Worm (Caenorhabditis elegans) whole organism, late embryonic: ENCODE results near the gene hrpa-1.

Experiments
- C38D4.7 ChIP-seq: fragments of 200-800 bp; sonication (Bioruptor generic); optimal IDR thresholded peaks from 2 replicates; lab custom pipeline; 2018; ENCODE audit warnings: mild to moderate bottlenecking, missing genetic modification characterization, moderate library complexity, missing compliant biosample characterization
- F13H6.1 ChIP-seq: sonication (generic microtip); optimal IDR thresholded peaks from 2 replicates; lab custom pipeline; 2016; ENCODE audit warnings: missing genetic modification characterization, missing compliant biosample characterization
- K02D7.2 ChIP-seq: sonication (generic microtip); optimal IDR thresholded peaks from 2 replicates; lab custom pipeline; 2017; ENCODE audit warnings: mild to moderate bottlenecking, missing genetic modification characterization, missing compliant biosample characterization
- K09A11.1 ChIP-seq: sonication (generic microtip); optimal IDR thresholded peaks from 2 replicates; lab custom pipeline; 2017; ENCODE audit warnings: antibody characterized with exemption, mild to moderate bottlenecking, missing genetic modification characterization, missing compliant biosample characterization; ENCODE audit not compliant: insufficient read depth
- T23F11.4 ChIP-seq: fragments of 200-800 bp; sonication (Bioruptor generic); optimal IDR thresholded peaks from 2 replicates; lab custom pipeline; 2018; ENCODE audit warnings: mild to moderate bottlenecking, missing genetic modification characterization, missing compliant biosample characterization
- ceh-19 ChIP-seq: fragments of 200-800 bp; sonication (Bioruptor generic); optimal IDR thresholded peaks from 2 replicates; lab custom pipeline; 2018; ENCODE audit warnings: mild to moderate bottlenecking, missing genetic modification characterization, missing compliant biosample characterization
- ceh-22 ChIP-seq: sonication (generic microtip); optimal IDR thresholded peaks from 2 replicates; lab custom pipeline; 2017; ENCODE audit warnings: missing biosample characterization, missing genetic modification characterization
- ceh-24 ChIP-seq: sonication (generic microtip); optimal IDR thresholded peaks from 2 replicates; lab custom pipeline; 2016; ENCODE audit warnings: mild to moderate bottlenecking, missing genetic modification characterization, missing compliant biosample characterization
- ceh-30 ChIP-seq: fragments of 150-350 bp; optimal IDR thresholded peaks from 2 replicates; lab custom pipeline; 2014; ENCODE audit warnings: missing biosample characterization, missing genetic modification characterization
- ceh-31 ChIP-seq: sonication (generic microtip); optimal IDR thresholded peaks from 2 replicates; lab custom pipeline; 2016; ENCODE audit warnings: missing genetic modification characterization, missing compliant biosample characterization
- ceh-34 ChIP-seq: sonication (generic microtip); optimal IDR thresholded peaks from 2 replicates; lab custom pipeline; 2016; ENCODE audit warnings: mild to moderate bottlenecking, missing genetic modification characterization, missing compliant biosample characterization
- ceh-45 ChIP-seq: fragments of 200-800 bp; sonication (Bioruptor generic); IDR thresholded peaks from 2 replicates; pipeline ENCODE4 v1.3.6; 2022; ENCODE audit warnings: missing genetic modification reagents, missing genetic modification characterization, missing compliant biosample characterization
- ceh-48 ChIP-seq: sonication (generic microtip); optimal IDR thresholded peaks from 2 replicates; lab custom pipeline; 2016; ENCODE audit warnings: missing genetic modification characterization, inconsistent platforms, missing compliant biosample characterization
- ceh-6 ChIP-seq: fragments of 200-800 bp; sonication (Bioruptor generic); optimal IDR thresholded peaks from 2 replicates; lab custom pipeline; 2018; ENCODE audit warnings: mild to moderate bottlenecking, missing genetic modification characterization, missing compliant biosample characterization
- ceh-9 ChIP-seq: sonication (generic microtip); optimal IDR thresholded peaks from 2 replicates; lab custom pipeline; 2016; ENCODE audit warnings: mild to moderate bottlenecking, missing genetic modification characterization, inconsistent platforms, missing compliant biosample characterization
- che-1 ChIP-seq: sonication (generic microtip); optimal IDR thresholded peaks from 2 replicates; lab custom pipeline; 2016; ENCODE audit warnings: mild to moderate bottlenecking, missing genetic modification characterization, missing compliant biosample characterization
- dmd-4 ChIP-seq: sonication (generic microtip); optimal IDR thresholded peaks from 2 replicates; lab custom pipeline; 2016; ENCODE audit warnings: borderline replicate concordance, missing genetic modification characterization, missing compliant biosample characterization
- dve-1 ChIP-seq: sonication (generic microtip); optimal IDR thresholded peaks from 2 replicates; lab custom pipeline; 2017; ENCODE audit warnings: antibody characterized with exemption, mild to moderate bottlenecking, missing genetic modification characterization, missing compliant biosample characterization
- elt-2 ChIP-seq: sonication (generic microtip); optimal IDR thresholded peaks from 2 replicates; lab custom pipeline; 2016; ENCODE audit warnings: missing genetic modification reagents, missing genetic modification characterization, missing compliant biosample characterization
- elt-4 ChIP-seq: sonication (generic microtip); optimal IDR thresholded peaks from 2 replicates; lab custom pipeline; 2016; ENCODE audit warnings: missing genetic modification characterization, missing compliant biosample characterization
- ets-4 ChIP-seq: sonication (generic microtip); optimal IDR thresholded peaks from 2 replicates; lab custom pipeline; 2016; ENCODE audit warnings: missing genetic modification characterization, missing compliant biosample characterization
- eyg-1 ChIP-seq: sonication (generic microtip); optimal IDR thresholded peaks from 2 replicates; lab custom pipeline; 2016; ENCODE audit warnings: missing genotype, missing genetic modification characterization, missing compliant biosample characterization
- hlh-13 ChIP-seq: fragments of 200-800 bp; sonication (Bioruptor generic); optimal IDR thresholded peaks from 2 replicates; lab custom pipeline; 2018; ENCODE audit warnings: mild to moderate bottlenecking, missing genetic modification characterization, missing compliant biosample characterization
- hlh-15 ChIP-seq: sonication (generic microtip); optimal IDR thresholded peaks from 2 replicates; lab custom pipeline; 2016; ENCODE audit warnings: missing genetic modification characterization, missing compliant biosample characterization
- hlh-8 ChIP-seq: sonication (generic microtip); optimal IDR thresholded peaks from 2 replicates; lab custom pipeline; 2016; ENCODE audit warnings: missing genotype, missing genetic modification characterization, missing compliant biosample characterization
- lim-6 ChIP-seq: sonication (generic microtip); optimal IDR thresholded peaks from 2 replicates; lab custom pipeline; 2016; ENCODE audit warnings: missing genetic modification characterization, missing compliant biosample characterization
- lin-11 ChIP-seq: fragments of 200-800 bp; sonication (Bioruptor generic); optimal IDR thresholded peaks from 2 replicates; lab custom pipeline; 2018; ENCODE audit warnings: mild to moderate bottlenecking, missing genetic modification characterization, missing compliant biosample characterization
- madf-2 ChIP-seq: sonication (generic microtip); optimal IDR thresholded peaks from 2 replicates; lab custom pipeline; 2017; ENCODE audit warnings: missing genetic modification characterization, missing compliant biosample characterization
- mec-3 ChIP-seq: sonication (generic microtip); optimal IDR thresholded peaks from 2 replicates; lab custom pipeline; 2016; ENCODE audit warnings: borderline replicate concordance, missing genetic modification characterization, missing compliant biosample characterization
- nhr-232 ChIP-seq: sonication (generic microtip); optimal IDR thresholded peaks from 2 replicates; lab custom pipeline; 2016; ENCODE audit warnings: missing genetic modification characterization, missing compliant biosample characterization
- npax-4 ChIP-seq: sonication (generic microtip); optimal IDR thresholded peaks from 2 replicates; lab custom pipeline; 2016; ENCODE audit warnings: missing genetic modification characterization, missing compliant biosample characterization
- pat-9 ChIP-seq: fragments of 200-800 bp; sonication (Bioruptor generic); optimal IDR thresholded peaks from 2 replicates; lab custom pipeline; 2018; ENCODE audit warnings: mild to moderate bottlenecking, missing genetic modification characterization, moderate library complexity, missing compliant biosample characterization
- pax-1 ChIP-seq: fragments of 150-350 bp; optimal IDR thresholded peaks from 2 replicates; lab custom pipeline; 2014; ENCODE audit warnings: missing biosample characterization, missing genetic modification characterization
- pha-4 ChIP-seq: fragments of 150-350 bp; optimal IDR thresholded peaks from 2 replicates; lab custom pipeline; 2018; ENCODE audit warnings: missing biosample characterization, missing genetic modification reagents, missing genetic modification characterization
- pqm-1 ChIP-seq: sonication (generic microtip); optimal IDR thresholded peaks from 2 replicates; lab custom pipeline; 2016; ENCODE audit warnings: missing genetic modification characterization, missing compliant biosample characterization
- pros-1 ChIP-seq: fragments of 150-350 bp; optimal IDR thresholded peaks from 2 replicates; lab custom pipeline; 2014; ENCODE audit warnings: missing biosample characterization, missing genetic modification reagents, missing genetic modification characterization
- ref-2 ChIP-seq: sonication (generic microtip); optimal IDR thresholded peaks from 2 replicates; lab custom pipeline; 2016; ENCODE audit warnings: missing genetic modification characterization, missing compliant biosample characterization
- sox-2 ChIP-seq: fragments of 200-800 bp; sonication (Bioruptor generic); IDR thresholded peaks from 2 replicates; pipeline ENCODE4 v1.3.6; 2022; ENCODE audit warnings: missing genetic modification reagents, missing genetic modification characterization, missing compliant biosample characterization
- syd-9 ChIP-seq: sonication (generic microtip); optimal IDR thresholded peaks from 2 replicates; lab custom pipeline; 2016; ENCODE audit warnings: mild to moderate bottlenecking, missing genetic modification characterization, moderate library complexity, missing compliant biosample characterization
- tbx-2 ChIP-seq: sonication (generic microtip); optimal IDR thresholded peaks from 2 replicates; lab custom pipeline; 2016; ENCODE audit warnings: missing genetic modification characterization, missing compliant biosample characterization
- unc-42 ChIP-seq: sonication (generic microtip); optimal IDR thresholded peaks from 2 replicates; lab custom pipeline; 2016; ENCODE audit warnings: missing genotype, missing genetic modification characterization, missing compliant biosample characterization
- unc-55 ChIP-seq: sonication (generic microtip); optimal IDR thresholded peaks from 2 replicates; lab custom pipeline; 2017; ENCODE audit warnings: missing biosample characterization, missing genetic modification reagents, missing genetic modification characterization
- zip-5 ChIP-seq: sonication (generic microtip); optimal IDR thresholded peaks from 2 replicates; lab custom pipeline; 2016; ENCODE audit warnings: missing genetic modification characterization, missing compliant biosample characterization

The hrpa-1 gene

ce11 chrIV:3311243-3311642 is 27.4 kb downstream of the hrpa-1 start, which contains the start of gene zip-11 (continued):
- no peak for TF ChIP-seq hlh-15
- TF ChIP-seq ceh-24 (tag; lab: Kevin White, UChicago) = no peak
- TF ChIP-seq ets-4 (tag; lab: Kevin White, UChicago) = peak; percentile 30
- peak; percentile 15 for TF ChIP-seq tbx-2 (tag; lab: Kevin White, UChicago)
- no peak for TF ChIP-seq hlh-13 (GFP tag; lab: Kevin White, UChicago)
- TF ChIP-seq ceh-30 (tag; lab: Kevin White, UChicago) = no peak
- TF ChIP-seq ceh-31 (tag; lab: Kevin White, UChicago) = peak; percentile 72
- TF ChIP-seq lim-6 (tag; lab: Kevin White, UChicago) = no peak
- no peak for TF ChIP-seq syd-9 (tag; lab: Kevin White, UChicago)
- TF ChIP-seq eyg-1 (tag; lab: Kevin White, UChicago) = no peak
- TF ChIP-seq K09A11.1 = no peak
- TF ChIP-seq ceh-6 (GFP tag; lab: Kevin White, UChicago) = no peak
- TF ChIP-seq unc-55 (GFP tag; lab: Kevin White, UChicago) = peak; percentile 73
- TF ChIP-seq ceh-9 (tag; lab: Kevin White, UChicago) = no peak
- no peak for TF ChIP-seq pat-9 (tag; lab: Kevin White, UChicago)
- TF ChIP-seq ceh-22 (tag; lab: Kevin White, UChicago) = no peak
- no peak for TF ChIP-seq K02D7.2 (tag; lab: Kevin White, UChicago)
- TF ChIP-seq zip-5 (tag; lab: Kevin White, UChicago) = no peak
- TF ChIP-seq ceh-45 = no peak
- no peak for TF ChIP-seq pax-1 (tag; lab: Kevin White, UChicago)
- TF ChIP-seq dmd-4 (tag; lab: Kevin White, UChicago) = no peak
- peak; percentile 0 for TF ChIP-seq ceh-34 (tag; lab: Kevin White, UChicago)
- TF ChIP-seq che-1 (tag; lab: Kevin White, UChicago) = no peak
- no peak for TF ChIP-seq pha-4
- no peak for TF ChIP-seq C38D4.7 (GFP tag; lab: Kevin White, UChicago)
- no peak for TF ChIP-seq pros-1 (tag; lab: Kevin White, UChicago)
- TF ChIP-seq lin-11 (tag; lab: Kevin White, UChicago) = no peak
- no peak for TF ChIP-seq sox-2 (GFP tag; lab: Robert Waterston, UW)
- TF ChIP-seq ref-2 = peak; percentile 14
- TF ChIP-seq npax-4 = no peak
- no peak for TF ChIP-seq T23F11.4
- no peak for TF ChIP-seq pqm-1
- TF ChIP-seq madf-2 = no peak
- no peak for TF ChIP-seq ceh-19 (GFP tag; lab: Kevin White, UChicago)
- no peak for TF ChIP-seq elt-4 (tag; lab: Kevin White, UChicago)
- TF ChIP-seq unc-42 (tag; lab: Kevin White, UChicago) = no peak
- TF ChIP-seq F13H6.1 (tag; lab: Kevin White, UChicago) = no peak

- peak; percentile 42 for TF ChIP-seq elt-2
- no peak for TF ChIP-seq nhr-232 (tag; lab: Kevin White, UChicago)
- TF ChIP-seq, all 69 proteins: peak for 1
Observed at ce11 chrIV:3310662-3311219, 27.9 kb downstream of the hrpa-1 start.

ce11 chrIV:3308885-3309284 is 29.8 kb downstream of the hrpa-1 start:
- TF ChIP-seq lim-6 (tag; lab: Kevin White, UChicago) (no peak), nhr-232 (tag; lab: Kevin White, UChicago) (no peak), ceh-45 (no peak), ets-4 (tag; lab: Kevin White, UChicago) (no peak), hlh-8 (tag; lab: Kevin White, UChicago) (no peak), ceh-48 (tag; lab: Kevin White, UChicago) (no peak), dve-1 (tag; lab: Kevin White, UChicago) (no peak), mec-3 (no peak), pqm-1 (no peak)
